Worm (Caenorhabditis elegans): ENCODE results near the gene tasp-1.

DNA sequence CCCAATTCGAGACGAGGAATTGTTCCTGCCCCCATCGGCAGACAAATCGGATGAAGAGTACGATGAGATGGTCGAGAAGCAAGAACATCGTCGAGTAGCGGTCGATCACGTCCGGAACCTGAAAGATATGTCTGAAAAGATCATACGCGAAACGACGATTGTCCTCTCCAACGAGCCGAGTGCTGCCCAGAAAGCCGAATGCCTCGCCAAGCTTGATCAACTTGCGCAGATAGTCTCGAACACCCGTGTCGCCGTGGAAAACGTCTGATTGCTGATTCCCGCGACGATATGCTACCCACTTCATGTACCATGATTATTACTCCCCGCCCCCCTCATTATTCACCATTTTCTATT is 51.4 kb downstream of the tasp-1 start:
- TF ChIP-seq nhr-27 (tag; optimal IDR thresholded peaks at IDR 0.05): no peak
- TF ChIP-seq F22D6.2 (tag; optimal IDR thresholded peaks at IDR 0.05): no peak
- no peak for TF ChIP-seq lin-40 (tag; optimal IDR thresholded peaks at IDR 0.05)
- TF ChIP-seq F49E8.2 (tag; optimal IDR thresholded peaks at IDR 0.05; ENCODE audit: insufficient read depth): no peak
- no peak for TF ChIP-seq egl-18 (GFP tag; IDR thresholded peaks at IDR 0.05)
- no peak for TF ChIP-seq ceh-58 (GFP tag; IDR thresholded peaks at IDR 0.05)
- TF ChIP-seq snpc-1.3 (tag; optimal IDR thresholded peaks at IDR 0.05; ENCODE audit: insufficient read depth): no peak

Data from whole organism, young adult.